Fruit fly (Drosophila melanogaster): ENCODE data around the gene tos.
A peak's percentile ranks its signal among the peaks of the same experiment; 100 is the strongest.

tos gene

DNA sequence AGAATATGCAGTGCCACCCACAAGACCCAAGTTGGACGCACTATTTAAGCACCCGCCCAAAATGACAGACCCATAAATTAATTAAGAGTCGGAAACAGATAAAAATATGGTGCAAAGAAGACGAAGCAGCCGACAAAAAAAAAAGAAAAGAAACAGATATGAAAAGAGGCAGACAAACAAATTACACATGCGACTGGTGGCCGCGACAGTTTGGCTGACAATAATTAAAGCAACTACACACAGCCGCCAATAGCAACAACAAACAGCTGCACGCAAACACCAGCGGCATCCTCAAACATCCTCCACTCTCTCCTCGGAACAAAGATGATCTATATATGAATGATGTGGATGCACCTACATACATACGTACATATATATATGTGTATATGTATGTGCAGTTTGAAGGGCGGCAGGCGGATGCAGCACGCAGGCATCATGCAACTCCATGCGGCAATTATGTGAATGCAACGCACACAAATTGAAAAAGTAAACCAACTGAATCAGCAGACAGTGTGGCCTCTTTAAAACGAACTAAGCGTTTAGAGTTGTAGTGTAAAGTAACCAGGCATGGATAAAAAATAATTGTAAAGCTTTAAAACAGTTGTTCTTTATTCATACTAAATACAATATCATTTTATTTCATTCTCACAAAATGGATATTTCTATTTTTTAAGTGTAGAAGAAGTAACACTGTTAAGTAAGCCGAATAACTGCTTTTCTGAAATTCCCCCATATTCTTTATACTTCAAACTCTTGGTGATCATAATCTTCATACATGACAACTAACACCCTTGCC lies 33.8 kb downstream of the tos start (continued):
- TF ChIP-seq hb (GFP tag; IDR thresholded peaks at IDR 0.05; ENCODE audit: partially characterized antibody) (no peak), CG11504 (tag; optimal IDR thresholded peaks at IDR 0.05) (peak; percentile 53), CHES-1-like (GFP tag; optimal IDR thresholded peaks at IDR 0.05) (no peak), CG12391 (tag; optimal IDR thresholded peaks at IDR 0.05) (peak; percentile 57), psq (GFP tag; optimal IDR thresholded peaks at IDR 0.05) (no peak), CG2875 (GFP tag; optimal IDR thresholded peaks at IDR 0.05) (peak; percentile 37), CG3847 (GFP tag; IDR thresholded peaks at IDR 0.05) (0 out of 2 replicates have a peak, but pooled peaks have one; percentile 18), CG3163 (GFP tag; optimal IDR thresholded peaks at IDR 0.05) (no peak), cg (GFP tag; optimal IDR thresholded peaks at IDR 0.05) (no peak), en (GFP tag; optimal IDR thresholded peaks at IDR 0.05) (peak; percentile 36), CG4424 (GFP tag; optimal IDR thresholded peaks at IDR 0.05) (no peak), pan (optimal IDR thresholded peaks at IDR 0.05) (no peak), pan (GFP tag; optimal IDR thresholded peaks at IDR 0.05 in 1 of 2, IDR thresholded peaks at IDR 0.05 in 1 of 2) (no peak), D19A (tag; optimal IDR thresholded peaks at IDR 0.05) (peak; percentile 28), slbo (GFP tag; IDR thresholded peaks at IDR 0.05) (peak; percentile 26; the same call in 1 of the 2 replicates), CG16815 (GFP tag; optimal IDR thresholded peaks at IDR 0.05) (no peak), CG16863 (GFP tag; optimal IDR thresholded peaks at IDR 0.05) (peak; percentile 12), fd96Cb (tag; optimal IDR thresholded peaks at IDR 0.05) (peak; percentile 23), oc (tag; optimal IDR thresholded peaks at IDR 0.05) (peak; percentile 20), chm (GFP tag; IDR thresholded peaks at IDR 0.05) (no peak), Dad (GFP tag; optimal IDR thresholded peaks at IDR 0.05) (no peak), ATbp (GFP tag; optimal IDR thresholded peaks at IDR 0.05) (peak; percentile 6), lola (GFP tag; optimal IDR thresholded peaks at IDR 0.05) (peak in 1 of 3 experiments; percentile 66), ash1 (GFP tag; optimal IDR thresholded peaks at IDR 0.05) (no peak), CG10979 (tag; optimal IDR thresholded peaks at IDR 0.05) (peak; percentile 52), CG8290 (GFP tag; optimal IDR thresholded peaks at IDR 0.05) (peak; percentile 4), CG8290 (tag; optimal IDR thresholded peaks at IDR 0.05) (no peak), Fer1 (GFP tag; optimal IDR thresholded peaks at IDR 0.05) (no peak), btn (GFP tag; optimal IDR thresholded peaks at IDR 0.05) (no peak), tna (GFP tag; IDR thresholded peaks at IDR 0.05; ENCODE audit: partially characterized antibody) (no peak), Hsf (GFP tag; optimal IDR thresholded peaks at IDR 0.05) (peak; percentile 36), CG4820 (GFP tag; optimal IDR thresholded peaks at IDR 0.05) (no peak), HLH3B (GFP tag; IDR thresholded peaks at IDR 0.05) (peak; percentile 48; the same call in 1 of the 2 replicates), CG32767 (GFP tag; IDR thresholded peaks at IDR 0.05) (no peak), amos (GFP tag; IDR thresholded peaks at IDR 0.05; ENCODE audit: partially characterized antibody) (no peak), kah (GFP tag; optimal IDR thresholded peaks at IDR 0.05) (no peak), CG13624 (GFP tag; optimal IDR thresholded peaks at IDR 0.05) (no peak), dmrt99B (tag; optimal IDR thresholded peaks at IDR 0.05) (peak; percentile 18), Rx (GFP tag; IDR thresholded peaks at IDR 0.05) (no peak), Xbp1 (GFP tag; optimal IDR thresholded peaks at IDR 0.05) (peak; percentile 18), Opbp (GFP tag; IDR thresholded peaks at IDR 0.05; ENCODE audit: partially characterized antibody) (no peak), Dref (GFP tag; IDR thresholded peaks at IDR 0.05) (no peak), nerfin-1 (tag; optimal IDR thresholded peaks at IDR 0.05) (no peak), odd (GFP tag; optimal IDR thresholded peaks at IDR 0.05) (no peak), bigmax (GFP tag; optimal IDR thresholded peaks at IDR 0.05) (no peak), sr (GFP tag; IDR thresholded peaks at IDR 0.05) (no peak), CG9609 (GFP tag; optimal IDR thresholded peaks at IDR 0.05) (no peak), CoRest (tag; optimal IDR thresholded peaks at IDR 0.05) (peak; percentile 43), fu2 (GFP tag; optimal IDR thresholded peaks at IDR 0.05) (no peak)

Measured in whole organism, embryonic.